Fruit fly (Drosophila melanogaster) whole organism, embryonic: Measurements from ENCODE around the gene loj.
A peak's percentile ranks its signal among the peaks of the same experiment; 100 is the strongest.

Experiments
- Bdp1 ChIP-seq: fragments of 200-800 bp; sonication (Bioruptor generic); optimal IDR thresholded peaks from 3 replicates; lab custom pipeline; 2016; ENCODE audit warnings: missing biosample characterization, missing genetic modification characterization
- CG11085 ChIP-seq: fragments of 200-800 bp; sonication (Bioruptor generic); IDR thresholded peaks from 2 replicates; pipeline ENCODE4 v1.3.6; 2022; ENCODE audit warnings: missing biosample characterization, missing genetic modification characterization
- CG12942 ChIP-seq: fragments of 200-800 bp; sonication (Bioruptor generic); optimal IDR thresholded peaks from 3 replicates; lab custom pipeline; 2016; ENCODE audit warnings: missing biosample characterization, missing genetic modification characterization
- CG14860 ChIP-seq: fragments of 200-800 bp; sonication (Bioruptor generic); IDR thresholded peaks from 3 replicates; pipeline ENCODE4 v1.3.6; 2022; ENCODE audit warnings: missing biosample characterization, missing genetic modification characterization; ENCODE audit not compliant: partially characterized antibody
- CG15011 ChIP-seq: fragments of 200-800 bp; sonication (Bioruptor generic); optimal IDR thresholded peaks from 3 replicates; lab custom pipeline; 2018; ENCODE audit warnings: missing biosample characterization, mild to moderate bottlenecking, missing genetic modification characterization
- CG1647 ChIP-seq: fragments of 200-800 bp; sonication (Bioruptor generic); optimal IDR thresholded peaks from 3 replicates; lab custom pipeline; 2016; ENCODE audit warnings: missing biosample characterization, missing genetic modification characterization
- CG16779 ChIP-seq: fragments of 200-800 bp; sonication (Bioruptor generic); IDR thresholded peaks from 2 replicates; pipeline ENCODE4 v1.3.6; 2022; ENCODE audit warnings: missing biosample characterization, missing genetic modification characterization
- CG17359 ChIP-seq: fragments of 200-800 bp; sonication (Bioruptor generic); optimal IDR thresholded peaks from 3 replicates; lab custom pipeline; 2018; ENCODE audit warnings: missing biosample characterization, mild to moderate bottlenecking, missing genetic modification characterization, moderate library complexity
- CG17361 ChIP-seq: fragments of 200-800 bp; sonication (Bioruptor generic); IDR thresholded peaks from 3 replicates; pipeline ENCODE4 v1.3.6; 2022; ENCODE audit warnings: missing biosample characterization, missing genetic modification characterization
- CG17568 ChIP-seq: fragments of 200-800 bp; sonication (Bioruptor generic); optimal IDR thresholded peaks from 2 replicates; lab custom pipeline; 2018; ENCODE audit warnings: missing biosample characterization, mild to moderate bottlenecking, missing genetic modification characterization, moderate library complexity
- CG17912 ChIP-seq: fragments of 200-800 bp; sonication (Bioruptor generic); optimal IDR thresholded peaks from 2 replicates; lab custom pipeline; 2018; ENCODE audit warnings: missing biosample characterization, mild to moderate bottlenecking, missing genetic modification characterization
- CG18011 ChIP-seq: fragments of 200-800 bp; sonication (Bioruptor generic); optimal IDR thresholded peaks from 2 replicates; lab custom pipeline; 2017; ENCODE audit warnings: missing biosample characterization, missing genetic modification characterization, mild to moderate bottlenecking, moderate library complexity, missing genotype
- CG18476 ChIP-seq: fragments of 200-800 bp; sonication (Bioruptor generic); optimal IDR thresholded peaks from 2 replicates; lab custom pipeline; 2016; ENCODE audit warnings: missing biosample characterization, mild to moderate bottlenecking, missing genetic modification characterization
- CG30403 ChIP-seq: fragments of 200-800 bp; sonication (Bioruptor generic); optimal IDR thresholded peaks from 3 replicates; lab custom pipeline; 2016; ENCODE audit warnings: missing biosample characterization, missing genetic modification characterization
- CG4328 ChIP-seq: fragments of 200-800 bp; sonication (Bioruptor generic); optimal IDR thresholded peaks from 3 replicates; lab custom pipeline; 2017; ENCODE audit warnings: missing biosample characterization, missing genetic modification reagents, missing genetic modification characterization
- CG6254 ChIP-seq: fragments of 200-800 bp; sonication (Bioruptor generic); optimal IDR thresholded peaks from 3 replicates; lab custom pipeline; 2017; ENCODE audit warnings: mild to moderate bottlenecking, missing biosample characterization, missing genetic modification reagents, missing genetic modification characterization
- CG9727 ChIP-seq: fragments of 200-800 bp; sonication (Bioruptor generic); optimal IDR thresholded peaks from 3 replicates; lab custom pipeline; 2017; ENCODE audit warnings: missing biosample characterization, mild to moderate bottlenecking, missing genetic modification characterization
- CTCF ChIP-seq: fragments of 200-800 bp; sonication (Bioruptor generic); optimal IDR thresholded peaks from 2 replicates; lab custom pipeline; 2017; ENCODE audit warnings: missing biosample characterization, mild to moderate bottlenecking, missing genetic modification characterization, moderate library complexity
- Camta ChIP-seq: fragments of 200-800 bp; sonication (Bioruptor generic); optimal IDR thresholded peaks from 2 replicates; lab custom pipeline; 2016; ENCODE audit warnings: missing biosample characterization, missing genetic modification characterization
- Dek ChIP-seq: fragments of 200-800 bp; sonication (Bioruptor generic); optimal IDR thresholded peaks from 3 replicates; lab custom pipeline; 2019; ENCODE audit warnings: missing biosample characterization, mild to moderate bottlenecking, missing genetic modification characterization, moderate library complexity
- Dip3 ChIP-seq: fragments of 200-800 bp; sonication (Bioruptor generic); optimal IDR thresholded peaks from 3 replicates; lab custom pipeline; 2016; ENCODE audit warnings: missing biosample characterization, missing genetic modification characterization
- Dref ChIP-seq: fragments of 200-800 bp; sonication (Bioruptor generic); IDR thresholded peaks from 2 replicates; pipeline ENCODE4 v1.3.6; 2022; ENCODE audit warnings: missing biosample characterization, missing genetic modification characterization
- ERR ChIP-seq: fragments of 200-800 bp; sonication (Bioruptor generic); optimal IDR thresholded peaks from 2 replicates; lab custom pipeline; 2016; ENCODE audit warnings: missing biosample characterization, missing genetic modification characterization
- H2.0 ChIP-seq: fragments of 200-800 bp; sonication (Bioruptor generic); IDR thresholded peaks from 2 replicates; pipeline ENCODE4 v1.3.6; 2022; ENCODE audit warnings: missing biosample characterization, missing genetic modification characterization
- HLH4C ChIP-seq: fragments of 200-800 bp; sonication (Bioruptor generic); IDR thresholded peaks from 3 replicates; pipeline ENCODE4 v1.3.6; 2022; ENCODE audit warnings: missing biosample characterization, missing genetic modification characterization; ENCODE audit not compliant: partially characterized antibody
- HmgD ChIP-seq: fragments of 200-800 bp; sonication (Bioruptor generic); optimal IDR thresholded peaks from 3 replicates; lab custom pipeline; 2016; ENCODE audit warnings: missing biosample characterization, missing genetic modification characterization
- Hmr ChIP-seq: fragments of 200-800 bp; sonication (Bioruptor generic); optimal IDR thresholded peaks from 3 replicates; lab custom pipeline; 2017; ENCODE audit warnings: mild to moderate bottlenecking, missing biosample characterization, missing genetic modification reagents, missing genetic modification characterization
- Mad ChIP-seq: fragments of 200-800 bp; sonication (Bioruptor generic); optimal IDR thresholded peaks from 2 replicates; lab custom pipeline; 2016; ENCODE audit warnings: missing biosample characterization, missing genetic modification characterization
- Six4 ChIP-seq: fragments of 200-800 bp; sonication (Bioruptor generic); optimal IDR thresholded peaks from 2 replicates; lab custom pipeline; 2016; ENCODE audit warnings: missing biosample characterization, missing genetic modification characterization
- Ssrp ChIP-seq: fragments of 200-800 bp; sonication (Bioruptor generic); optimal IDR thresholded peaks from 2 replicates; lab custom pipeline; 2018; ENCODE audit warnings: missing biosample characterization, mild to moderate bottlenecking, missing genetic modification characterization, moderate library complexity
- exex ChIP-seq: fragments of 200-800 bp; sonication (Bioruptor generic); optimal IDR thresholded peaks from 4 replicates; lab custom pipeline; 2018; ENCODE audit warnings: missing biosample characterization, mild to moderate bottlenecking, missing genetic modification characterization, moderate library complexity
- eyg ChIP-seq: fragments of 200-800 bp; sonication (Bioruptor generic); optimal IDR thresholded peaks from 3 replicates; lab custom pipeline; 2016; ENCODE audit warnings: missing biosample characterization, missing genetic modification characterization
- fd96Cb ChIP-seq: fragments of 200-800 bp; sonication (Bioruptor generic); optimal IDR thresholded peaks from 2 replicates; lab custom pipeline; 2018; ENCODE audit warnings: missing biosample characterization, mild to moderate bottlenecking, missing genetic modification characterization, moderate library complexity
- fru ChIP-seq: fragments of >200 bp; optimal IDR thresholded peaks from 2 replicates; lab custom pipeline; 2017
- gro ChIP-seq: fragments of 200-800 bp; sonication (Bioruptor generic); optimal IDR thresholded peaks from 2 replicates; lab custom pipeline; 2016; ENCODE audit warnings: missing biosample characterization, missing genetic modification characterization
- gsb ChIP-seq: fragments of 200-800 bp; sonication (Bioruptor generic); IDR thresholded peaks from 2 replicates; pipeline ENCODE4 v1.3.6; 2022; ENCODE audit warnings: missing biosample characterization, missing genetic modification characterization
- gsb-n ChIP-seq: fragments of 200-800 bp; sonication (Bioruptor generic); optimal IDR thresholded peaks from 3 replicates; lab custom pipeline; 2018; ENCODE audit warnings: missing biosample characterization, mild to moderate bottlenecking, missing genetic modification characterization
- ham ChIP-seq: fragments of 200-800 bp; sonication (Bioruptor generic); IDR thresholded peaks from 2 replicates; pipeline ENCODE4 v1.3.6; 2022; ENCODE audit warnings: missing biosample characterization, missing genetic modification characterization
- her ChIP-seq: fragments of 200-800 bp; sonication (Bioruptor generic); optimal IDR thresholded peaks from 2 replicates; lab custom pipeline; 2016; ENCODE audit warnings: missing biosample characterization, missing genetic modification characterization
- kni ChIP-seq: fragments of 200-800 bp; sonication (Bioruptor generic); optimal IDR thresholded peaks from 3 replicates; lab custom pipeline; 2017; ENCODE audit warnings: mild to moderate bottlenecking, missing biosample characterization, missing genetic modification reagents, missing genetic modification characterization
- lov ChIP-seq, 2 experiments: fragments of 200-800 bp in 1 of 2; fragments of >200 bp in 1 of 2; sonication (Bioruptor generic) in 1 of 2; IDR thresholded peaks in 1 of 2; optimal IDR thresholded peaks in 1 of 2; 2 replicates in 1 of 2; 3 replicates in 1 of 2; pipeline versions ENCODE4 v1.3.6 to Lab custom; 2017 to 2022; ENCODE audit warnings: missing biosample characterization in 1 of 2, missing genetic modification characterization in 1 of 2
- mld ChIP-seq: fragments of 200-800 bp; sonication (Bioruptor generic); IDR thresholded peaks from 3 replicates; pipeline ENCODE4 v1.3.6; 2022; ENCODE audit warnings: missing biosample characterization, missing genetic modification characterization; ENCODE audit not compliant: partially characterized antibody
- oc ChIP-seq: fragments of 200-800 bp; sonication (Bioruptor generic); optimal IDR thresholded peaks from 2 replicates; lab custom pipeline; 2018; ENCODE audit warnings: missing biosample characterization, mild to moderate bottlenecking, missing genetic modification characterization, moderate library complexity
- odd ChIP-seq: fragments of 200-800 bp; sonication (Bioruptor generic); optimal IDR thresholded peaks from 2 replicates; lab custom pipeline; 2017; ENCODE audit warnings: missing biosample characterization, mild to moderate bottlenecking, missing genetic modification characterization
- onecut ChIP-seq: fragments of 200-800 bp; sonication (Bioruptor generic); IDR thresholded peaks from 2 replicates; pipeline ENCODE4 v1.3.6; 2022; ENCODE audit warnings: missing biosample characterization, missing genetic modification characterization
- phol ChIP-seq: fragments of 200-800 bp; sonication (Bioruptor generic); optimal IDR thresholded peaks from 3 replicates; lab custom pipeline; 2018; ENCODE audit warnings: missing biosample characterization, mild to moderate bottlenecking, missing genetic modification characterization, moderate library complexity
- psq ChIP-seq: fragments of 200-800 bp; sonication (Bioruptor generic); optimal IDR thresholded peaks from 2 replicates; lab custom pipeline; 2017; ENCODE audit warnings: missing biosample characterization, missing genetic modification characterization
- ranshi ChIP-seq: fragments of 200-800 bp; sonication (Bioruptor generic); IDR thresholded peaks from 2 replicates; pipeline ENCODE4 v1.3.6; 2022; ENCODE audit warnings: missing biosample characterization, missing genetic modification characterization
- run ChIP-seq: fragments of 200-800 bp; sonication (Bioruptor generic); optimal IDR thresholded peaks from 3 replicates; lab custom pipeline; 2018; ENCODE audit warnings: missing biosample characterization, mild to moderate bottlenecking, missing genetic modification characterization
- sisA ChIP-seq: fragments of 200-800 bp; sonication (Bioruptor generic); IDR thresholded peaks from 2 replicates; pipeline ENCODE4 v1.3.6; 2022; ENCODE audit warnings: missing biosample characterization, missing genetic modification characterization
- sob ChIP-seq: fragments of 200-800 bp; sonication (Bioruptor generic); IDR thresholded peaks from 2 replicates; pipeline ENCODE4 v1.3.6; 2022; ENCODE audit warnings: missing biosample characterization, missing genetic modification characterization
- vvl ChIP-seq: fragments of 200-800 bp; sonication (Bioruptor generic); IDR thresholded peaks from 2 replicates; pipeline ENCODE4 v1.3.6; 2022; ENCODE audit warnings: missing biosample characterization, missing genetic modification characterization
- zfh2 ChIP-seq: fragments of 200-800 bp; sonication (Bioruptor generic); optimal IDR thresholded peaks from 2 replicates; lab custom pipeline; 2016; ENCODE audit warnings: missing biosample characterization, missing genetic modification characterization

loj gene

DNA sequence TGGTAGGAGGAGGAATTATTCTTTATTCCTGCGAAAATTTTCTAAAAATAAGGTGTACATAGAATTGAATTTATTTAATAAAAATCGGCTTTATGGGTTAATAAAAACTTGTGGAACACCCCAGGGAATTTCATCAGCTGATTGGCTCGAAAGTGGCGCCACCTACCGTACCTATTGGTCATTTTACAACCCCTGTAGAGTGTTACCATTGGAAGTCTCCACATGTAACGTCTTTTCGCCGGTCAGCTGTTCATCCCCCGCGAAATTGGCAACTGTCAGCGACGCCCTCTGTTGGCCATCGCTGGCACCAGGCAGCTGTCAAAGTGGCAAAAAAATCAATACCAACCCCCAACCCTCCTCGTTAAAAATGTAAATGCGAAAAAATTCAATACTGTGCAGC is 12.2 kb upstream of the loj start, which contains the start of gene CG13293 (continued):
- TF ChIP-seq kni (GFP tag; lab: Kevin White, UChicago) (no peak), Six4 (GFP tag; lab: Kevin White, UChicago) (no peak), Ssrp (no peak), CG18011 (GFP tag; lab: Kevin White, UChicago) (no peak), oc (tag; lab: Kevin White, UChicago) (no peak), CG17568 (no peak), CG4328 (GFP tag; lab: Kevin White, UChicago) (no peak), gsb (no peak), Dip3 (no peak), H2.0 (no peak), sisA (no peak), vvl (GFP tag; lab: Robert Waterston, UW) (peak; percentile 32; the same call in 1 of the 2 replicates), Camta (GFP tag; lab: Kevin White, UChicago) (no peak), CG12942 (no peak), fru (no peak), CG9727 (GFP tag; lab: Kevin White, UChicago) (no peak), CG1647 (GFP tag; lab: Kevin White, UChicago) (no peak), CG17361 (GFP tag; lab: Robert Waterston, UW) (no peak), lov (optimal IDR thresholded peaks at IDR 0.05; lab: Kevin White, UChicago) (no peak), lov (GFP tag; IDR thresholded peaks at IDR 0.05; lab: Robert Waterston, UW) (no peak), exex (no peak), ranshi (GFP tag; lab: Robert Waterston, UW) (no peak), Dref (0 out of 2 replicates have a peak, but pooled peaks have one; percentile 14), CTCF (GFP tag; lab: Kevin White, UChicago) (peak; percentile 93), CG15011 (GFP tag; lab: Kevin White, UChicago) (no peak), CG30403 (no peak), HmgD (GFP tag; lab: Kevin White, UChicago) (no peak), Mad (GFP tag; lab: Kevin White, UChicago) (no peak), Hmr (GFP tag; lab: Kevin White, UChicago) (peak; percentile 15), onecut (peak; percentile 100), sob (GFP tag; lab: Robert Waterston, UW) (no peak), eyg (GFP tag; lab: Kevin White, UChicago) (no peak), CG14860 (GFP tag; lab: Robert Waterston, UW) (no peak), CG18476 (GFP tag; lab: Kevin White, UChicago) (peak; percentile 90), fd96Cb (tag; lab: Kevin White, UChicago) (no peak), ERR (GFP tag; lab: Kevin White, UChicago) (no peak), CG17359 (tag; lab: Kevin White, UChicago) (no peak), ham (GFP tag; lab: Robert Waterston, UW) (no peak), mld (GFP tag; lab: Robert Waterston, UW) (no peak), odd (GFP tag; lab: Kevin White, UChicago) (no peak), CG6254 (no peak), CG17912 (GFP tag; lab: Kevin White, UChicago) (no peak), Dek (tag; lab: Kevin White, UChicago) (no peak), her (GFP tag; lab: Kevin White, UChicago) (no peak), Bdp1 (no peak), HLH4C (GFP tag; lab: Robert Waterston, UW) (no peak), zfh2 (GFP tag; lab: Kevin White, UChicago) (no peak), gsb-n (tag; lab: Kevin White, UChicago) (no peak), run (no peak), psq (GFP tag; lab: Kevin White, UChicago) (no peak), phol (tag; lab: Kevin White, UChicago) (no peak), CG16779 (GFP tag; lab: Robert Waterston, UW) (no peak), CG11085 (GFP tag; lab: Robert Waterston, UW) (no peak), gro (GFP tag; lab: Kevin White, UChicago) (no peak)
